Worm (Caenorhabditis elegans): ENCODE data around the gene phf-31.

phf-31 gene

DNA sequence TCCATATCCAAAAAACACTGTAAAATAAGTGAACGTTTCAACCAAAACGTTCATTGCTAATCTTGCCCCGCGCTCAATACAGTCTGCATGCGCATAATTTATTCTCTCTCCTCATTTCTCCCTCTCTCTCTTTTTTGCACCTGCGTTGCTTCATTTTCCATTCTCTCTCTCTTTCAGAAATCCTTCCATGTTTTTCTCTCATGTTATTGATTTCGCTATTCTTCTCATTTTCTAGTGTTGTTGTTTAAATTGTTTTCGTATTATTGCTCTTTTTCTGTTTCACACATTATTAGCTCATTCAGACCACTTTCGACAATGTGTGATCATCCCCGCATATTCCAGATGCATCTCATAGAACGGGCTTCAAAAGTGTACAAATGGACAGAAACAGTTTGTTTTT is at the start of gene phf-31:
Gene phf-31 (plus strand): TSS at position 301 of the 400 bp plus-strand sequence.
- TF ChIP-seq sma-3 (GFP tag; optimal IDR thresholded peaks at IDR 0.05): no peak
- TF ChIP-seq nhr-6 (tag; optimal IDR thresholded peaks at IDR 0.05): no peak
- no peak for TF ChIP-seq ztf-4 (tag; optimal IDR thresholded peaks at IDR 0.05)
- no peak for TF ChIP-seq aly-2 (tag; optimal IDR thresholded peaks at IDR 0.05)

DNA sequence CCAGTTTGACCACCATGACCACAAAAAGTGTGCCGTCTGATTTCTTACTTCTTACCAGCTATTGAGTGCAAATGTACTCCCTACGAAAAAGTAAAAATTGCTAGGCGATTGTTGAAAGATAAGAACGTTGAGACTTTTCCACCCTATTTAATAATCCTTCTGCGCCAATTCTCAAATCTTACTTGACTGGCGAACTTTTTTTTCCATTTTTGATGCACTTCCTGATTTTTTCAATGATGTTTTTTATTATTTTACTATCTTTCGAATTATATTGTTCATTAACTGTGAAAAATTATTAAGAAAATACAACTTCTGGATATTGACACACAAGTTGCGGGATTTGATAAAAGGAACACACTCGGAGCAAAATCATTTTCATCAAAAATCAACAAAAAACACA is 46.2 kb upstream of the phf-31 start, which contains the start of gene daf-12:
Gene daf-12 (plus strand): TSS at position 301 of the 400 bp plus-strand sequence.
- TF ChIP-seq lsy-2 (tag; optimal IDR thresholded peaks at IDR 0.05): no peak
- no peak for TF ChIP-seq nhr-12 (tag; optimal IDR thresholded peaks at IDR 0.05)
- no peak for TF ChIP-seq F13H6.1 (tag; optimal IDR thresholded peaks at IDR 0.05)
- TF ChIP-seq ztf-11 (tag; optimal IDR thresholded peaks at IDR 0.05): no peak
- no peak for TF ChIP-seq C34F6.9 (tag; optimal IDR thresholded peaks at IDR 0.05)
- no peak for TF ChIP-seq snpc-4 (tag; optimal IDR thresholded peaks at IDR 0.05)
- TF ChIP-seq unc-62 (GFP tag; optimal IDR thresholded peaks at IDR 0.05): no peak
- TF ChIP-seq nhr-129 (tag; optimal IDR thresholded peaks at IDR 0.05): no peak
- TF ChIP-seq sma-3 (GFP tag; optimal IDR thresholded peaks at IDR 0.05): no peak
- TF ChIP-seq nhr-25 (tag; optimal IDR thresholded peaks at IDR 0.05): no peak
- no peak for TF ChIP-seq skn-1 (tag; optimal IDR thresholded peaks at IDR 0.05)
- no peak for TF ChIP-seq crh-2 (tag; optimal IDR thresholded peaks at IDR 0.05)
- no peak for TF ChIP-seq mbf-1 (tag; optimal IDR thresholded peaks at IDR 0.05)
- no peak for TF ChIP-seq Y55F3AM.14 (GFP tag; optimal IDR thresholded peaks at IDR 0.05)
- no peak for TF ChIP-seq ceh-82 (tag; optimal IDR thresholded peaks at IDR 0.05)

ce11 chrX:10637048-10637928 is 44.5 kb upstream of the phf-31 start:
- TF ChIP-seq fos-1 (tag; optimal IDR thresholded peaks at IDR 0.05) (peak; percentile 72), lsy-2 (tag; optimal IDR thresholded peaks at IDR 0.05) (peak; percentile 22 to 76), snpc-4 (tag; optimal IDR thresholded peaks at IDR 0.05) (peak; percentile 20), nhr-23 (tag; optimal IDR thresholded peaks at IDR 0.05) (no peak), mdl-1 (tag; optimal IDR thresholded peaks at IDR 0.05) (peak; percentile 80 to 85), ceh-82 (tag; optimal IDR thresholded peaks at IDR 0.05) (peak; percentile 49), alr-1 (tag; optimal IDR thresholded peaks at IDR 0.05) (no peak), ceh-16 (tag; optimal IDR thresholded peaks at IDR 0.05) (peak; percentile 88), nhr-6 (tag; optimal IDR thresholded peaks at IDR 0.05) (peak; percentile 23), skn-1 (tag; optimal IDR thresholded peaks at IDR 0.05) (no peak), ZK546.5 (tag; optimal IDR thresholded peaks at IDR 0.05) (no peak), ztf-4 (tag; optimal IDR thresholded peaks at IDR 0.05) (peak; percentile 53), nhr-12 (tag; optimal IDR thresholded peaks at IDR 0.05) (no peak), mab-5 (tag; optimal IDR thresholded peaks at IDR 0.05) (peak; percentile 69), ztf-11 (tag; optimal IDR thresholded peaks at IDR 0.05) (peak; percentile 49), nhr-25 (tag; optimal IDR thresholded peaks at IDR 0.05) (peak; percentile 84), elt-1 (tag; optimal IDR thresholded peaks at IDR 0.05) (no peak), lin-39 (tag; optimal IDR thresholded peaks at IDR 0.05) (no peak), ztf-1 (GFP tag; conservative IDR thresholded peaks at IDR 0.05) (no peak), nhr-129 (tag; optimal IDR thresholded peaks at IDR 0.05) (peak; percentile 81), unc-62 (GFP tag; optimal IDR thresholded peaks at IDR 0.05) (no peak), peb-1 (tag; optimal IDR thresholded peaks at IDR 0.05) (peak; percentile 43), F13H6.1 (tag; optimal IDR thresholded peaks at IDR 0.05) (peak; percentile 98), nhr-10 (tag; optimal IDR thresholded peaks at IDR 0.05) (no peak), dmd-4 (tag; optimal IDR thresholded peaks at IDR 0.05) (no peak), nhr-11 (tag; optimal IDR thresholded peaks at IDR 0.05) (no peak), zag-1 (tag; optimal IDR thresholded peaks at IDR 0.05) (peak; percentile 86), aly-2 (tag; optimal IDR thresholded peaks at IDR 0.05) (no peak), lin-13 (GFP tag; optimal IDR thresholded peaks at IDR 0.05) (peak; percentile 61), nhr-237 (tag; optimal IDR thresholded peaks at IDR 0.05) (peak; percentile 55), gmeb-1 (tag; optimal IDR thresholded peaks at IDR 0.05) (peak; percentile 35), egl-27 (tag; optimal IDR thresholded peaks at IDR 0.05) (peak; percentile 87), nhr-21 (tag; optimal IDR thresholded peaks at IDR 0.05) (peak; percentile 84), unc-39 (tag; optimal IDR thresholded peaks at IDR 0.05) (peak; percentile 54), sma-3 (GFP tag; optimal IDR thresholded peaks at IDR 0.05) (peak; percentile 61), blmp-1 (tag; optimal IDR thresholded peaks at IDR 0.05; ENCODE audit: insufficient read depth) (peak; percentile 90), R02D3.7 (tag; optimal IDR thresholded peaks at IDR 0.05) (no peak), mbf-1 (tag; optimal IDR thresholded peaks at IDR 0.05) (no peak), ama-1 (optimal IDR thresholded peaks at IDR 0.05) (peak; percentile 36), elt-3 (tag; optimal IDR thresholded peaks at IDR 0.05) (no peak), lin-11 (tag; optimal IDR thresholded peaks at IDR 0.05) (peak; percentile 83), crh-2 (tag; optimal IDR thresholded peaks at IDR 0.05) (peak; percentile 88), sma-9 (GFP tag; optimal IDR thresholded peaks at IDR 0.05) (peak; percentile 90), sma-9 (tag; optimal IDR thresholded peaks at IDR 0.05) (no peak), unc-55 (GFP tag; optimal IDR thresholded peaks at IDR 0.05) (peak; percentile 86)

All from whole organism, L2 larva.